Worm (Caenorhabditis elegans): Measurements from ENCODE around the gene hlh-13.
A peak's percentile ranks its signal among the peaks of the same experiment; 100 is the strongest.

Gene hlh-13

DNA sequence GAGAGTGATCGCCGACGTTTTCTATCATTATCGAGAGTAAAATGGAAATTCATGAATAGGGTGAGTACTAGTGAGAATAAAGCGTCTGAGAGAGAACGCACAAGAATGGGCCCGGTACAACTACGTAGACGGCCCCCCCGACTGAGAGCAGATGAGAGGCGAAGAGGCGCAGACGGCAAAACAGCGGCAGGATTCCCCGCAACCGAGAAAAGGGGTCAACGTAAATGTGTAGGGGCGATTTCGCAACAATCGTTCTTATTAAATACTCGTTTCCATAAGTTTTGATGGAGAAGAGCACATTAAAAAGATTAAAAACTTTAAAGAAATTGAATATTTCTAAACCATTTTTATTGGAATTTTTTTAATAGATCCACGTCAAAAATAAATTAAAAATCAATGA is 34.4 kb upstream of the hlh-13 start:
- no peak for TF ChIP-seq mcd-1 (GFP tag; IDR thresholded peaks at IDR 0.05)
- TF ChIP-seq ama-1 (optimal IDR thresholded peaks at IDR 0.05): no peak
- no peak for TF ChIP-seq ama-1 (GFP tag; optimal IDR thresholded peaks at IDR 0.05)
- peak; percentile 85 for TF ChIP-seq cebp-1 (GFP tag; IDR thresholded peaks at IDR 0.05)
- peak; percentile 97 for TF ChIP-seq cebp-1 (tag; optimal IDR thresholded peaks at IDR 0.05)
- no peak for TF ChIP-seq sdz-38 (tag; optimal IDR thresholded peaks at IDR 0.05)
- TF ChIP-seq snpc-3.4 (tag; optimal IDR thresholded peaks at IDR 0.05): no peak
- TF ChIP-seq efl-1 (GFP tag; optimal IDR thresholded peaks at IDR 0.05): no peak
- peak; percentile 72 for TF ChIP-seq zfh-2 (GFP tag; conservative IDR thresholded peaks at IDR 0.05)
- no peak for TF ChIP-seq ceh-91 (GFP tag; IDR thresholded peaks at IDR 0.05)
- no peak for TF ChIP-seq ceh-58 (GFP tag; IDR thresholded peaks at IDR 0.05)
- no peak for TF ChIP-seq F39B2.1 (GFP tag; IDR thresholded peaks at IDR 0.05)
- no peak for TF ChIP-seq atf-7 (tag; optimal IDR thresholded peaks at IDR 0.05)
- no peak for TF ChIP-seq lsl-1 (GFP tag; optimal IDR thresholded peaks at IDR 0.05)
- TF ChIP-seq lag-1 (GFP tag; IDR thresholded peaks at IDR 0.05): no peak
- no peak for TF ChIP-seq F52B5.7 (tag; optimal IDR thresholded peaks at IDR 0.05)
- peak; percentile 48; the same call in 1 of the 2 replicates for TF ChIP-seq hmg-1.2 (GFP tag; IDR thresholded peaks at IDR 0.05)
- TF ChIP-seq F23B12.7 (tag; optimal IDR thresholded peaks at IDR 0.05; ENCODE audit: insufficient read depth): no peak
- TF ChIP-seq let-607 (tag; optimal IDR thresholded peaks at IDR 0.05): no peak
- no peak for TF ChIP-seq egl-18 (GFP tag; IDR thresholded peaks at IDR 0.05)

ce11 chrX:4215500-4216107 is 33.4 kb upstream of the hlh-13 start:
- TF ChIP-seq B0019.2 (GFP tag; conservative IDR thresholded peaks at IDR 0.05) (no peak), mes-4 (tag; optimal IDR thresholded peaks at IDR 0.05) (no peak), dpff-1 (tag; optimal IDR thresholded peaks at IDR 0.05) (no peak), dpl-1 (GFP tag; optimal IDR thresholded peaks at IDR 0.05) (no peak), C17E4.6 (GFP tag; IDR thresholded peaks at IDR 0.05) (no peak), lsy-27 (tag; optimal IDR thresholded peaks at IDR 0.05; ENCODE audit: borderline replicate concordance, insufficient read depth) (no peak), C06A6.2 (GFP tag; conservative IDR thresholded peaks at IDR 0.05) (no peak), ztf-25 (GFP tag; IDR thresholded peaks at IDR 0.05) (no peak), nhr-120 (GFP tag; IDR thresholded peaks at IDR 0.05) (no peak), nfya-2 (GFP tag; IDR thresholded peaks at IDR 0.05) (no peak), ztf-6 (GFP tag; IDR thresholded peaks at IDR 0.05) (no peak), attf-5 (GFP tag; optimal IDR thresholded peaks at IDR 0.05) (peak; percentile 24), nhr-80 (tag; optimal IDR thresholded peaks at IDR 0.05) (peak; percentile 84), B0336.3 (GFP tag; IDR thresholded peaks at IDR 0.05) (peak; percentile 36; the same call in 1 of the 2 replicates), dox-1 (GFP tag; IDR thresholded peaks at IDR 0.05) (0 out of 2 replicates have a peak, but pooled peaks have one; percentile 15), rcor-1 (GFP tag; IDR thresholded peaks at IDR 0.05) (no peak), somi-1 (GFP tag; optimal IDR thresholded peaks at IDR 0.05) (no peak), lin-26 (GFP tag; IDR thresholded peaks at IDR 0.05) (no peak), hlh-26 (GFP tag; conservative IDR thresholded peaks at IDR 0.05) (no peak), Y53F4B.3 (GFP tag; IDR thresholded peaks at IDR 0.05) (no peak), bed-2 (GFP tag; IDR thresholded peaks at IDR 0.05) (no peak), ceh-100 (GFP tag; IDR thresholded peaks at IDR 0.05) (no peak), madf-8 (GFP tag; conservative IDR thresholded peaks at IDR 0.05) (no peak), pha-4 (tag; optimal IDR thresholded peaks at IDR 0.05) (no peak), ceh-40 (GFP tag; IDR thresholded peaks at IDR 0.05) (no peak), xnd-1 (tag; optimal IDR thresholded peaks at IDR 0.05) (no peak), F55B11.4 (tag; optimal IDR thresholded peaks at IDR 0.05; ENCODE audit: borderline replicate concordance, insufficient read depth) (no peak), sdz-38 (tag; optimal IDR thresholded peaks at IDR 0.05) (no peak), nhr-27 (tag; optimal IDR thresholded peaks at IDR 0.05) (no peak), cebp-1 (GFP tag; IDR thresholded peaks at IDR 0.05) (no peak), cebp-1 (tag; optimal IDR thresholded peaks at IDR 0.05) (peak; percentile 11), cebp-2 (GFP tag; IDR thresholded peaks at IDR 0.05) (no peak)

Data from whole organism, young adult.